Worm (Caenorhabditis elegans) whole organism, mixed stage, embryonic: ENCODE results near the gene clec-161.

Experiments used
- ceh-43 ChIP-seq: fragments of 200-800 bp; sonication (Bioruptor generic); optimal IDR thresholded peaks from 2 replicates; lab custom pipeline; 2018; ENCODE audit warnings: mild to moderate bottlenecking, missing genetic modification characterization, moderate library complexity, missing compliant biosample characterization
- lin-13 ChIP-seq: fragments of 150-350 bp; optimal IDR thresholded peaks from 2 replicates; lab custom pipeline; 2014; ENCODE audit warnings: missing biosample characterization, missing genetic modification characterization
- nhr-12 ChIP-seq: fragments of 150-350 bp; optimal IDR thresholded peaks from 2 replicates; lab custom pipeline; 2014; ENCODE audit warnings: missing biosample characterization, missing genetic modification characterization
- nhr-28 ChIP-seq: fragments of 150-350 bp; optimal IDR thresholded peaks from 2 replicates; lab custom pipeline; 2014; ENCODE audit warnings: missing biosample characterization, missing genetic modification characterization
- nhr-76 ChIP-seq: sonication (generic microtip); optimal IDR thresholded peaks from 2 replicates; lab custom pipeline; 2017; ENCODE audit warnings: missing biosample characterization, missing genetic modification characterization
- pha-4 ChIP-seq: fragments of 150-350 bp; optimal IDR thresholded peaks from 2 replicates; lab custom pipeline; 2018; ENCODE audit warnings: missing biosample characterization, missing genetic modification reagents, missing genetic modification characterization
- unc-62 ChIP-seq: fragments of 150-350 bp; optimal IDR thresholded peaks from 2 replicates; lab custom pipeline; 2014; ENCODE audit warnings: missing biosample characterization, missing genetic modification reagents, missing genetic modification characterization
- ztf-11 ChIP-seq: fragments of 150-350 bp; optimal IDR thresholded peaks from 2 replicates; lab custom pipeline; 2014; ENCODE audit warnings: missing biosample characterization, missing genetic modification characterization

- TF ChIP-seq nhr-12 (tag; lab: Kevin White, UChicago), result no peak
- TF ChIP-seq nhr-76, result no peak
- TF ChIP-seq nhr-28 (tag; lab: Kevin White, UChicago), result no peak
- no peak for TF ChIP-seq unc-62 (GFP tag; lab: Kevin White, UChicago)
- TF ChIP-seq ceh-43, result no peak
- TF ChIP-seq lin-13, result no peak
- no peak for TF ChIP-seq pha-4 (tag; lab: Kevin White, UChicago)
- no peak for TF ChIP-seq ztf-11 (tag; lab: Kevin White, UChicago)
Observed at ce11 chrIII:9646440-9647021, 38.0 kb upstream of the clec-161 start.
